Worm (Caenorhabditis elegans) whole organism, L4/young adult: ENCODE measurements around the gene nhr-86.

Experiments used
- W03F9.2 ChIP-seq: fragments of 150-350 bp; optimal IDR thresholded peaks from 2 replicates; lab custom pipeline; 2014; ENCODE audit warnings: missing biosample characterization, missing genetic modification characterization
- him-1 ChIP-seq: sonication (generic microtip); optimal IDR thresholded peaks from 2 replicates; lab custom pipeline; 2016; ENCODE audit warnings: missing genotype, missing genetic modification reagents, missing genetic modification characterization, missing compliant biosample characterization

DNA sequence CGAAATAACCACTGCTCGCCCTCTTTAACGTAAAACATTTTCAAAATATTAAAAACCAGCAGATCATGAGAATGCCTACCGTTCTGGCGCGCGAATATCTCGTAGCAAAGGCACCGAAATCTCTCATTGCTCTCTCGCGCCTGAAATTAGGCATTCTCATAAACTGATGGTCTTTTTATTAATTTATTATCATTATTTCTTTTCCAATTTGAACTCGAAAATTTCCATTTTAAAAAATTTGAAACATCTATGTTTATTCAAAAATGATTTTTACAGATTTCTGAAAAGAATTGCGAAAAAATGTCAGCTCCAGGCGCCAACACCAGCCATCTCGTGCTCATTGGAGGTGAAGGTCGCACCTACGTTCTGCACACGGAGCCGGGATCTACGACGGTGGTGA, 36.8 kb downstream of the nhr-86 start, which contains the start of gene F59A7.12:
- TF ChIP-seq W03F9.2 (tag; lab: Kevin White, UChicago) (no peak), him-1 (tag; lab: Kevin White, UChicago) (no peak)
